Worm (Caenorhabditis elegans) whole organism, L1 larva: ENCODE data around the gene F49H12.2.

Experiments used
- F16B12.6 ChIP-seq: fragments of 150-350 bp; optimal IDR thresholded peaks from 2 replicates; lab custom pipeline; 2014; ENCODE audit warnings: missing biosample characterization, missing genetic modification characterization
- ces-1 ChIP-seq: fragments of 150-350 bp; optimal IDR thresholded peaks from 2 replicates; lab custom pipeline; 2014; ENCODE audit warnings: missing biosample characterization, missing genetic modification reagents, missing genetic modification characterization
- unc-62 ChIP-seq: fragments of 150-350 bp; optimal IDR thresholded peaks from 2 replicates; lab custom pipeline; 2014; ENCODE audit warnings: missing biosample characterization, missing genetic modification reagents, missing genetic modification characterization

ce11 chrX:2041448-2042138 lies 43.5 kb upstream of the F49H12.2 start:
- TF ChIP-seq F16B12.6 (tag; lab: Kevin White, UChicago): no peak
- no peak for TF ChIP-seq ces-1 (GFP tag; lab: Kevin White, UChicago)
- TF ChIP-seq unc-62 (GFP tag; lab: Kevin White, UChicago): no peak
